Fruit fly (Drosophila melanogaster): ENCODE data around the gene jub.

jub gene

dm6 chrX:13817418-13818171, 12.5 kb downstream of the jub start (continued):
- TF ChIP-seq CG15601 (tag; optimal IDR thresholded peaks at IDR 0.05): no peak
- 0 out of 2 replicates have a peak, but pooled peaks have one; percentile 25 for TF ChIP-seq Taf1 (GFP tag; IDR thresholded peaks at IDR 0.05)
- TF ChIP-seq vfl (GFP tag; optimal IDR thresholded peaks at IDR 0.05): peak; percentile 47
- TF ChIP-seq CG8765 (GFP tag; IDR thresholded peaks at IDR 0.05): no peak
- peak; percentile 18 for TF ChIP-seq NfI (GFP tag; optimal IDR thresholded peaks at IDR 0.05)
- TF ChIP-seq Dad (GFP tag; optimal IDR thresholded peaks at IDR 0.05): no peak
- TF ChIP-seq Dref (GFP tag; IDR thresholded peaks at IDR 0.05): no peak
- no peak for TF ChIP-seq Rx (GFP tag; IDR thresholded peaks at IDR 0.05)
- TF ChIP-seq sens (GFP tag): peak; percentile 85
- no peak for TF ChIP-seq pita (GFP tag; optimal IDR thresholded peaks at IDR 0.05)
- no peak for TF ChIP-seq wek (GFP tag; optimal IDR thresholded peaks at IDR 0.05)
- peak; percentile 48 for TF ChIP-seq Oli (tag; optimal IDR thresholded peaks at IDR 0.05)
- TF ChIP-seq CG10267 (tag; optimal IDR thresholded peaks at IDR 0.05): peak; percentile 11
- TF ChIP-seq Hsf (GFP tag; optimal IDR thresholded peaks at IDR 0.05): peak; percentile 40
- TF ChIP-seq CG30403 (GFP tag; optimal IDR thresholded peaks at IDR 0.05): peak; percentile 42
- peak; percentile 26 for TF ChIP-seq CG12744 (GFP tag; optimal IDR thresholded peaks at IDR 0.05)
- no peak for TF ChIP-seq NC2β (GFP tag; optimal IDR thresholded peaks at IDR 0.05)
- no peak for TF ChIP-seq CG8359 (GFP tag; optimal IDR thresholded peaks at IDR 0.05; ENCODE audit: borderline replicate concordance)
- no peak for TF ChIP-seq CG17186 (GFP tag; optimal IDR thresholded peaks at IDR 0.05)
- no peak for TF ChIP-seq en (GFP tag; optimal IDR thresholded peaks at IDR 0.05)
- TF ChIP-seq Atf-2 (GFP tag; optimal IDR thresholded peaks at IDR 0.05): no peak
- TF ChIP-seq chif (GFP tag; optimal IDR thresholded peaks at IDR 0.05): peak; percentile 11 to 16
- 0 out of 2 replicates have a peak, but pooled peaks have one; percentile 16 for TF ChIP-seq CG9932 (GFP tag; IDR thresholded peaks at IDR 0.05)
- TF ChIP-seq Fer1 (GFP tag; optimal IDR thresholded peaks at IDR 0.05): peak; percentile 39
- TF ChIP-seq Six4 (GFP tag; optimal IDR thresholded peaks at IDR 0.05): no peak
- peak; percentile 26; the same call in 1 of the 3 replicates for TF ChIP-seq tgo (GFP tag; IDR thresholded peaks at IDR 0.05)
- 0 out of 2 replicates have a peak, but pooled peaks have one; percentile 17 for TF ChIP-seq CG1024 (GFP tag; IDR thresholded peaks at IDR 0.05)
- TF ChIP-seq gfzf (GFP tag; optimal IDR thresholded peaks at IDR 0.05): no peak
- peak; percentile 68 for TF ChIP-seq PHDP (tag; optimal IDR thresholded peaks at IDR 0.05)
- TF ChIP-seq Hand (GFP tag; optimal IDR thresholded peaks at IDR 0.05): no peak
- TF ChIP-seq CG14050 (GFP tag; IDR thresholded peaks at IDR 0.05): no peak
- peak; percentile 57 for TF ChIP-seq HHEX (GFP tag; optimal IDR thresholded peaks at IDR 0.05)
- peak; percentile 55 for TF ChIP-seq lab (GFP tag; optimal IDR thresholded peaks at IDR 0.05)
- peak; percentile 8 for TF ChIP-seq fd3F (GFP tag; optimal IDR thresholded peaks at IDR 0.05)
- peak; percentile 30 for TF ChIP-seq CG13624 (GFP tag; optimal IDR thresholded peaks at IDR 0.05)
- peak; percentile 26 for TF ChIP-seq CG4424 (GFP tag; optimal IDR thresholded peaks at IDR 0.05)
- peak; percentile 44 for TF ChIP-seq CG2678 (tag; optimal IDR thresholded peaks at IDR 0.05)
- TF ChIP-seq sd (tag; optimal IDR thresholded peaks at IDR 0.05): peak; percentile 26
- no peak for TF ChIP-seq ken (GFP tag; IDR thresholded peaks at IDR 0.05)
- TF ChIP-seq CrebB (tag; optimal IDR thresholded peaks at IDR 0.05): peak; percentile 19
- TF ChIP-seq CG6683 (GFP tag; optimal IDR thresholded peaks at IDR 0.05): no peak
- no peak for TF ChIP-seq luna (GFP tag; optimal IDR thresholded peaks at IDR 0.05)
- peak; percentile 90 for TF ChIP-seq CG11696 (GFP tag; IDR thresholded peaks at IDR 0.05)
- 0 out of 2 replicates have a peak, but pooled peaks have one; percentile 26 for TF ChIP-seq CG32767 (GFP tag; IDR thresholded peaks at IDR 0.05)
- TF ChIP-seq ems (GFP tag; optimal IDR thresholded peaks at IDR 0.05): no peak
- 0 out of 2 replicates have a peak, but pooled peaks have one; percentile 7 for TF ChIP-seq CG31224 (GFP tag; IDR thresholded peaks at IDR 0.05)
- TF ChIP-seq CG9817 (tag; optimal IDR thresholded peaks at IDR 0.05): peak; percentile 14
- peak; percentile 31 for TF ChIP-seq fu2 (GFP tag; optimal IDR thresholded peaks at IDR 0.05)
- TF ChIP-seq Sox102F (GFP tag; optimal IDR thresholded peaks at IDR 0.05): peak; percentile 65

All from whole organism, embryonic.